Worm (Caenorhabditis elegans) whole organism, mixed stage, embryonic: ENCODE data around the gene M02B1.4.

ENCODE experiments used
- M03D4.4 ChIP-seq: sonication (generic microtip); optimal IDR thresholded peaks from 2 replicates; lab custom pipeline; 2017; ENCODE audit warnings: mild to moderate bottlenecking, missing genetic modification characterization, missing compliant biosample characterization
- bed-3 ChIP-seq: fragments of 200-800 bp; sonication (Bioruptor generic); optimal IDR thresholded peaks from 3 replicates; lab custom pipeline; 2018; ENCODE audit warnings: mild to moderate bottlenecking, missing genetic modification characterization, moderate library complexity, missing compliant biosample characterization
- blmp-1 ChIP-seq: fragments of 150-350 bp; optimal IDR thresholded peaks from 2 replicates; lab custom pipeline; 2014; ENCODE audit warnings: missing biosample characterization, missing genetic modification characterization
- ceh-43 ChIP-seq: fragments of 200-800 bp; sonication (Bioruptor generic); optimal IDR thresholded peaks from 2 replicates; lab custom pipeline; 2018; ENCODE audit warnings: mild to moderate bottlenecking, missing genetic modification characterization, moderate library complexity, missing compliant biosample characterization
- ceh-83 ChIP-seq: fragments of 200-800 bp; sonication (Bioruptor generic); optimal IDR thresholded peaks from 2 replicates; lab custom pipeline; 2018; ENCODE audit warnings: mild to moderate bottlenecking, missing genetic modification characterization, missing compliant biosample characterization
- ces-1 ChIP-seq: fragments of 150-350 bp; optimal IDR thresholded peaks from 2 replicates; lab custom pipeline; 2014; ENCODE audit warnings: missing biosample characterization, missing genetic modification reagents, missing genetic modification characterization
- drap-1 ChIP-seq: fragments of 200-800 bp; sonication (Bioruptor generic); optimal IDR thresholded peaks from 3 replicates; lab custom pipeline; 2018; ENCODE audit warnings: mild to moderate bottlenecking, missing genetic modification characterization, missing compliant biosample characterization
- elt-1 ChIP-seq: sonication (generic microtip); optimal IDR thresholded peaks from 2 replicates; lab custom pipeline; 2017; ENCODE audit warnings: missing genetic modification characterization, mild to moderate bottlenecking, missing compliant biosample characterization, antibody characterized with exemption, moderate library complexity, borderline replicate concordance; ENCODE audit not compliant: insufficient read depth
- elt-3 ChIP-seq: fragments of 150-350 bp; optimal IDR thresholded peaks from 2 replicates; lab custom pipeline; 2014; ENCODE audit warnings: missing biosample characterization, missing genetic modification characterization
- flh-1 ChIP-seq: fragments of 200-800 bp; sonication (Bioruptor generic); optimal IDR thresholded peaks from 2 replicates; lab custom pipeline; 2018; ENCODE audit warnings: mild to moderate bottlenecking, missing genetic modification characterization, moderate library complexity, missing compliant biosample characterization
- ham-2 ChIP-seq: fragments of 200-800 bp; sonication (Bioruptor generic); optimal IDR thresholded peaks from 2 replicates; lab custom pipeline; 2018; ENCODE audit warnings: mild to moderate bottlenecking, missing genetic modification characterization, missing compliant biosample characterization
- hlh-1 ChIP-seq: fragments of 150-350 bp; optimal IDR thresholded peaks from 2 replicates; lab custom pipeline; 2014; ENCODE audit warnings: missing biosample characterization, missing genetic modification reagents, missing genetic modification characterization
- lin-32 ChIP-seq: fragments of 200-800 bp; sonication (Bioruptor generic); optimal IDR thresholded peaks from 2 replicates; lab custom pipeline; 2018; ENCODE audit warnings: mild to moderate bottlenecking, missing genetic modification characterization, missing compliant biosample characterization
- lsy-2 ChIP-seq: fragments of 150-350 bp; optimal IDR thresholded peaks from 2 replicates; lab custom pipeline; 2014; ENCODE audit warnings: missing biosample characterization, missing genetic modification characterization
- mab-5 ChIP-seq: fragments of 150-350 bp; optimal IDR thresholded peaks from 2 replicates; lab custom pipeline; 2014; ENCODE audit warnings: missing biosample characterization, missing genetic modification characterization
- mep-1 ChIP-seq: fragments of 150-350 bp; optimal IDR thresholded peaks from 2 replicates; lab custom pipeline; 2017; ENCODE audit warnings: missing biosample characterization, missing genetic modification reagents, missing genetic modification characterization, inconsistent platforms
- mls-2 ChIP-seq: sonication (generic microtip); optimal IDR thresholded peaks from 2 replicates; lab custom pipeline; 2016; ENCODE audit warnings: mild to moderate bottlenecking, missing genetic modification characterization, moderate library complexity, missing compliant biosample characterization
- nhr-12 ChIP-seq: fragments of 150-350 bp; optimal IDR thresholded peaks from 2 replicates; lab custom pipeline; 2014; ENCODE audit warnings: missing biosample characterization, missing genetic modification characterization
- nhr-2 ChIP-seq: fragments of 150-350 bp; optimal IDR thresholded peaks from 2 replicates; lab custom pipeline; 2014; ENCODE audit warnings: missing biosample characterization, missing genetic modification characterization
- nhr-237 ChIP-seq: fragments of 150-350 bp; optimal IDR thresholded peaks from 2 replicates; lab custom pipeline; 2014; ENCODE audit warnings: missing biosample characterization, missing genetic modification characterization
- nhr-28 ChIP-seq: fragments of 150-350 bp; optimal IDR thresholded peaks from 2 replicates; lab custom pipeline; 2014; ENCODE audit warnings: missing biosample characterization, missing genetic modification characterization
- nhr-76 ChIP-seq: sonication (generic microtip); optimal IDR thresholded peaks from 2 replicates; lab custom pipeline; 2017; ENCODE audit warnings: missing biosample characterization, missing genetic modification characterization
- pha-4 ChIP-seq: fragments of 150-350 bp; optimal IDR thresholded peaks from 2 replicates; lab custom pipeline; 2018; ENCODE audit warnings: missing biosample characterization, missing genetic modification reagents, missing genetic modification characterization
- sem-2 ChIP-seq: fragments of 200-800 bp; sonication (Bioruptor generic); optimal IDR thresholded peaks from 2 replicates; lab custom pipeline; 2018; ENCODE audit warnings: mild to moderate bottlenecking, missing genetic modification characterization, missing compliant biosample characterization
- snpc-4 ChIP-seq: fragments of 150-350 bp; optimal IDR thresholded peaks from 2 replicates; lab custom pipeline; 2014; ENCODE audit warnings: missing biosample characterization, missing genetic modification characterization
- sptf-1 ChIP-seq: sonication (generic microtip); optimal IDR thresholded peaks from 2 replicates; lab custom pipeline; 2017; ENCODE audit warnings: mild to moderate bottlenecking, missing genetic modification characterization, moderate library complexity, missing compliant biosample characterization
- tbx-8 ChIP-seq: fragments of 200-800 bp; sonication (Bioruptor generic); optimal IDR thresholded peaks from 2 replicates; lab custom pipeline; 2018; ENCODE audit warnings: mild to moderate bottlenecking, missing genetic modification characterization, moderate library complexity, missing compliant biosample characterization
- unc-120 ChIP-seq: sonication (generic microtip); optimal IDR thresholded peaks from 2 replicates; lab custom pipeline; 2017; ENCODE audit warnings: missing genetic modification characterization, missing compliant biosample characterization; ENCODE audit not compliant: poor library complexity, severe bottlenecking
- unc-39 ChIP-seq: fragments of 150-350 bp; optimal IDR thresholded peaks from 2 replicates; lab custom pipeline; 2014; ENCODE audit warnings: missing biosample characterization, missing genetic modification characterization
- unc-62 ChIP-seq: fragments of 150-350 bp; optimal IDR thresholded peaks from 2 replicates; lab custom pipeline; 2014; ENCODE audit warnings: missing biosample characterization, missing genetic modification reagents, missing genetic modification characterization
- zip-8 ChIP-seq: fragments of 150-350 bp; optimal IDR thresholded peaks from 2 replicates; lab custom pipeline; 2014; ENCODE audit warnings: missing biosample characterization, missing genetic modification characterization
- ztf-11 ChIP-seq: fragments of 150-350 bp; optimal IDR thresholded peaks from 2 replicates; lab custom pipeline; 2014; ENCODE audit warnings: missing biosample characterization, missing genetic modification characterization

Gene M02B1.4

DNA sequence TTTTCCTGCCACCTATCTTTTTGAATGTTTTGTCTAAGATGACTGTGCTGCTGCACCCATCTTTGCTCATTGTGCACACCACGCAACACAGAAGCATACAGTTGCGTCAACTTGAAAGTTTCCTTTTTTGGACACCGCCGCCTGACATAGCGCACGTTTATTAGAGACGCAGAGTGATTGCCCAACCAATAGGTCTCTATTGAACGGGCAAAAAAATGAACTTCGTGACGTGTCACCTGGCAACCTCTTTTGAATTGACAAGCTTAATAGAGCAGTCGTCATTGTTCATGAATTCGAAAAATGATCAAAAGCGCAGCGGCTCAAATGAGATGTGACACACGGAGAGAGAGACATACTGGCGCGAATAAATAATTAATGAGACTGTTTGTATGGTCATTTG, 13.6 kb downstream of the M02B1.4 start:
- TF ChIP-seq nhr-2 (peak; percentile 39), lsy-2 (no peak), elt-3 (tag; lab: Kevin White, UChicago) (no peak), mep-1 (no peak), ham-2 (GFP tag; lab: Kevin White, UChicago) (no peak), bed-3 (GFP tag; lab: Kevin White, UChicago) (no peak)

DNA sequence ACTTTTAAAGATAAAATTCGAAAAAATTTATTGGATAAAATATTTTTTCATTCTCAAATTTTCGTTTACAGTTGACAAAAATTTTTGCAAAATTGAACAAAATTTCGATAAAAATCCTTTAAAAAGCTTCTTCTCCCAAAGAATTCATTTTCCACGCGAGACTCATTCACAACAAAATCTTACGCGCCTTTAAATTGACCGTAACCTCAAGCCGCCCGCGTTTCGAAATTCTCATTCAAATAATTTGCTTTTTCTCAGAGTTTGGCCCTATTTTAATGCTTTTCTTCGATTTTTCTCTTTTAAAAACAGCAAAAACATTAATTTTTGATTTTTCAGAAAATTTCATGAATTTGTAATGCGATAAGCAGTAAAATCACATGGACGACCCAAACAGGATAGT, 19.5 kb downstream of the M02B1.4 start, which contains the start of gene F07C6.4:
F07C6.4 (plus strand) TSS at position 330 of the 400 bp plus-strand sequence.
- TF ChIP-seq lsy-2 (no peak), ham-2 (GFP tag; lab: Kevin White, UChicago) (no peak), unc-120 (tag; lab: Kevin White, UChicago) (no peak), M03D4.4 (no peak), pha-4 (tag; lab: Kevin White, UChicago) (no peak), nhr-12 (tag; lab: Kevin White, UChicago) (no peak), zip-8 (tag; lab: Kevin White, UChicago) (no peak), nhr-237 (tag; lab: Kevin White, UChicago) (no peak), unc-39 (tag; lab: Kevin White, UChicago) (no peak), elt-1 (tag; lab: Kevin White, UChicago) (no peak), lin-32 (GFP tag; lab: Kevin White, UChicago) (no peak), unc-62 (GFP tag; lab: Kevin White, UChicago) (no peak), bed-3 (GFP tag; lab: Kevin White, UChicago) (no peak), ceh-43 (GFP tag; lab: Kevin White, UChicago) (no peak), nhr-28 (tag; lab: Kevin White, UChicago) (no peak), drap-1 (GFP tag; lab: Kevin White, UChicago) (no peak), mab-5 (tag; lab: Kevin White, UChicago) (no peak), sem-2 (GFP tag; lab: Kevin White, UChicago) (no peak), flh-1 (no peak)
- TF ChIP-seq, all 35 proteins: peak for 0

DNA sequence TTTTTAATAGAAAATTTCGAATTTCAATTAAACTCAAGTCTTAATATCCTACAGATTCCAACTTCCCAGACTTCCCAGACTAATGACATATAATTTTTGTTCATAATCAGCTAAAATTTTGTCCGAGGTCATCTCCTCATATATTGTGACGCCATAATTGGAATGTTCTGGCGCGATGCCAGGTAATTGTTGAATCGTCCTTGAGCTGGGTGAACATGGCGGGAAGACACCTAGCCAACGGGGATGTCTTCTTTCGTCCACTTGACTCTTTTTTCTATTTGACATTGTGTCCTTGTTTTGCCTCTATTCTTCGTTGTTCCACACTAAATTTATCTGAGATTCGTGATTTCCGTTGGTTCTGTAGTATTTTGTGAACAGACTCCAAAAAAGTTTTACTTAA, 28.3 kb downstream of the M02B1.4 start:
- TF ChIP-seq unc-120 (tag; lab: Kevin White, UChicago) (no peak), unc-39 (tag; lab: Kevin White, UChicago) (no peak), lsy-2 (no peak), nhr-237 (tag; lab: Kevin White, UChicago) (no peak), unc-62 (GFP tag; lab: Kevin White, UChicago) (no peak), ceh-83 (GFP tag; lab: Kevin White, UChicago) (no peak), hlh-1 (no peak), zip-8 (tag; lab: Kevin White, UChicago) (no peak), snpc-4 (tag; lab: Kevin White, UChicago) (no peak), ztf-11 (tag; lab: Kevin White, UChicago) (no peak), nhr-2 (no peak), ceh-43 (GFP tag; lab: Kevin White, UChicago) (no peak)

DNA sequence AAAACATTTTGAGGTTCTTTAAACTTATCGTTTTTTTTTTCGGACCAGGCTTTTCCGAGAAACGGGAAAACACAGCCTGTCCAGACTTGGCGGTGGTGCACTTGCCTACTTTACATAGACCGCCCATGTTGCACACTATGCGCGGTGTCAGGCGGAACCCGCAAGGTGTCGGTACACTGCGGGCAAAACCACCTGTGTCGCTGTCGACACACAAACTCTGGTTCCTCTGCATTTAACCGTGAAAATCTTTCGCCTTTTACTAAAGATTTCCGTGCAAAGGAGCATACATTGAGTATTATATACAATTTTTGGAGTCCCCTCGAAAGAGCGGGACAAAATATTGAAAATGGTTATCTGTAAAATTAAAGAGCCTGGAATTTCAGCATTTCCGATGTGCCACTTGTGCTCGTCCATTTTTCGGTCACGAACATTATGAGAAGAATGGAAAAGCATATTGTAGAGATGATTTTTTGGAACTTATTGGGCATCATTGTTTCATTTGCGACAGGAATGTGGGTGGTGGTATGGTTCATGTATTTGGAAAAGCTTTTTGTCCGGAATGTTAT, 29.7 kb downstream of the M02B1.4 start:
- no peak for TF ChIP-seq nhr-237 (tag; lab: Kevin White, UChicago)
- TF ChIP-seq tbx-8 (GFP tag; lab: Kevin White, UChicago), result no peak
- TF ChIP-seq unc-120 (tag; lab: Kevin White, UChicago), result no peak
- TF ChIP-seq ham-2 (GFP tag; lab: Kevin White, UChicago), result no peak
- TF ChIP-seq hlh-1, result no peak
- TF ChIP-seq mep-1, result no peak
- no peak for TF ChIP-seq blmp-1
- TF ChIP-seq ztf-11 (tag; lab: Kevin White, UChicago), result no peak
- TF ChIP-seq nhr-76 (tag; lab: Kevin White, UChicago), result no peak
- no peak for TF ChIP-seq unc-62 (GFP tag; lab: Kevin White, UChicago)
- TF ChIP-seq pha-4 (tag; lab: Kevin White, UChicago), result no peak
- no peak for TF ChIP-seq drap-1 (GFP tag; lab: Kevin White, UChicago)
- TF ChIP-seq M03D4.4, result no peak
- no peak for TF ChIP-seq ces-1
- no peak for TF ChIP-seq nhr-28 (tag; lab: Kevin White, UChicago)
- no peak for TF ChIP-seq sptf-1 (tag; lab: Kevin White, UChicago)
- TF ChIP-seq flh-1, result no peak
- TF ChIP-seq mls-2 (tag; lab: Kevin White, UChicago), result no peak
- TF ChIP-seq mab-5 (tag; lab: Kevin White, UChicago), result no peak
